1 fruit fly cellular context compared by ENCODE assay signal in genomic region chr3L:14759984-14760626, dm6.
A peak's percentile ranks its signal among the peaks of the same experiment; 100 is the strongest.
TF ChIP-seq lines count a peak whose summit lies in the region.

No protein-coding gene starts in this region.

TF ChIP-seq in whole organism, embryonic, 481 proteins besides CTCF, POLR2A, EP300 and RAD21 (continued from another document):
- TF ChIP-seq klu (GFP tag; IDR thresholded peaks at IDR 0.05; lab: Robert Waterston, UW) (no peak), ranshi (GFP tag; IDR thresholded peaks at IDR 0.05; lab: Robert Waterston, UW) (0 out of 2 replicates have a peak, but pooled peaks have one; percentile 41), CG10979 (tag; optimal IDR thresholded peaks at IDR 0.05; lab: Kevin White, UChicago) (peak; percentile 75), tll (GFP tag; optimal IDR thresholded peaks at IDR 0.05; lab: Kevin White, UChicago) (no peak), shn (GFP tag; optimal IDR thresholded peaks at IDR 0.05; lab: Kevin White, UChicago) (peak; percentile 31), ttk (GFP tag; IDR thresholded peaks at IDR 0.05; lab: Robert Waterston, UW) (peak; percentile 44; the same call in 1 of the 2 replicates), CG2120 (GFP tag; optimal IDR thresholded peaks at IDR 0.05; lab: Kevin White, UChicago) (peak; percentile 83), tup (GFP tag; optimal IDR thresholded peaks at IDR 0.05; lab: Kevin White, UChicago) (no peak), C15 (GFP tag; IDR thresholded peaks at IDR 0.05; lab: Robert Waterston, UW) (no peak), Drgx (GFP tag; IDR thresholded peaks at IDR 0.05; lab: Robert Waterston, UW) (peak; percentile 64; the same call in 1 of the 2 replicates), Dfd (GFP tag; optimal IDR thresholded peaks at IDR 0.05; lab: Kevin White, UChicago) (no peak), CG10267 (tag; optimal IDR thresholded peaks at IDR 0.05; lab: Kevin White, UChicago) (peak; percentile 50), Trl (optimal IDR thresholded peaks at IDR 0.05; lab: Kevin White, UChicago) (peak; percentile 90 to 98), Trl (GFP tag; optimal IDR thresholded peaks at IDR 0.05; lab: Kevin White, UChicago) (peak; percentile 45), ato (GFP tag; IDR thresholded peaks at IDR 0.05; lab: Robert Waterston, UW; ENCODE audit: partially characterized antibody) (peak; percentile 51; the same call in 1 of the 2 replicates), tna (GFP tag; IDR thresholded peaks at IDR 0.05; lab: Robert Waterston, UW; ENCODE audit: partially characterized antibody) (0 out of 2 replicates have a peak, but pooled peaks have one; percentile 18), CHES-1-like (GFP tag; optimal IDR thresholded peaks at IDR 0.05; lab: Kevin White, UChicago) (peak; percentile 36), az2 (GFP tag; optimal IDR thresholded peaks at IDR 0.05; lab: Kevin White, UChicago) (peak; percentile 71), kni (GFP tag; optimal IDR thresholded peaks at IDR 0.05; lab: Kevin White, UChicago) (no peak), CG13424 (tag; optimal IDR thresholded peaks at IDR 0.05; lab: Kevin White, UChicago) (peak; percentile 74), maf-S (GFP tag; optimal IDR thresholded peaks at IDR 0.05; lab: Kevin White, UChicago) (peak; percentile 55), CG11456 (GFP tag; IDR thresholded peaks at IDR 0.05; lab: Robert Waterston, UW) (peak; percentile 76; the same call in 2 of the 3 replicates), HmgZ (tag; optimal IDR thresholded peaks at IDR 0.05; lab: Kevin White, UChicago) (peak; percentile 42), CG11247 (GFP tag; IDR thresholded peaks at IDR 0.05; lab: Robert Waterston, UW) (no peak), CG16779 (GFP tag; IDR thresholded peaks at IDR 0.05; lab: Robert Waterston, UW) (0 out of 2 replicates have a peak, but pooled peaks have one; percentile 56), CG2889 (GFP tag; IDR thresholded peaks at IDR 0.05; lab: Robert Waterston, UW) (no peak), CG4282 (GFP tag; optimal IDR thresholded peaks at IDR 0.05; lab: Kevin White, UChicago) (peak; percentile 29), CG3847 (GFP tag; IDR thresholded peaks at IDR 0.05; lab: Robert Waterston, UW) (peak; percentile 28; the same call in 1 of the 2 replicates), CG16813 (GFP tag; IDR thresholded peaks at IDR 0.05; lab: Robert Waterston, UW; ENCODE audit: partially characterized antibody) (no peak), CG8944 (GFP tag; optimal IDR thresholded peaks at IDR 0.05; lab: Kevin White, UChicago) (peak; percentile 28), vvl (GFP tag; IDR thresholded peaks at IDR 0.05; lab: Robert Waterston, UW) (peak; percentile 60), Chrac-16 (GFP tag; optimal IDR thresholded peaks at IDR 0.05; lab: Kevin White, UChicago) (peak; percentile 65), CG8924 (tag; optimal IDR thresholded peaks at IDR 0.05; lab: Kevin White, UChicago) (peak; percentile 63), dimm (GFP tag; IDR thresholded peaks at IDR 0.05; lab: Robert Waterston, UW) (no peak), CG14667 (GFP tag; IDR thresholded peaks at IDR 0.05; lab: Robert Waterston, UW) (no peak), PHDP (tag; optimal IDR thresholded peaks at IDR 0.05; lab: Kevin White, UChicago) (peak; percentile 81), stwl (tag; optimal IDR thresholded peaks at IDR 0.05; lab: Kevin White, UChicago) (no peak), Xbp1 (GFP tag; optimal IDR thresholded peaks at IDR 0.05; lab: Kevin White, UChicago) (peak; percentile 80), insv (GFP tag; optimal IDR thresholded peaks at IDR 0.05; lab: Kevin White, UChicago) (no peak), Six4 (GFP tag; optimal IDR thresholded peaks at IDR 0.05; lab: Kevin White, UChicago) (peak; percentile 62), CG12942 (GFP tag; optimal IDR thresholded peaks at IDR 0.05; lab: Kevin White, UChicago) (peak; percentile 59), HLH3B (GFP tag; IDR thresholded peaks at IDR 0.05; lab: Robert Waterston, UW) (peak; percentile 65), CG11085 (GFP tag; IDR thresholded peaks at IDR 0.05; lab: Robert Waterston, UW) (peak; percentile 27; the same call in 1 of the 2 replicates), crol (GFP tag; IDR thresholded peaks at IDR 0.05; lab: Robert Waterston, UW) (peak; percentile 99), CG8290 (GFP tag; optimal IDR thresholded peaks at IDR 0.05; lab: Kevin White, UChicago) (peak; percentile 2), CG8290 (tag; optimal IDR thresholded peaks at IDR 0.05; lab: Kevin White, UChicago) (peak in 1 of 2 experiments; percentile 64), CG6683 (GFP tag; optimal IDR thresholded peaks at IDR 0.05; lab: Kevin White, UChicago) (peak; percentile 42), wor (GFP tag; IDR thresholded peaks at IDR 0.05; lab: Robert Waterston, UW) (peak; percentile 43; the same call in 1 of the 2 replicates), phol (tag; optimal IDR thresholded peaks at IDR 0.05; lab: Kevin White, UChicago) (peak; percentile 72), prd (optimal IDR thresholded peaks at IDR 0.05; lab: Kevin White, UChicago) (no peak), prd (GFP tag; IDR thresholded peaks at IDR 0.05; lab: Robert Waterston, UW) (peak; percentile 74), otp (GFP tag; IDR thresholded peaks at IDR 0.05; lab: Robert Waterston, UW) (peak; percentile 33; the same call in 2 of the 3 replicates), H15 (GFP tag; IDR thresholded peaks at IDR 0.05; lab: Robert Waterston, UW) (peak; percentile 14; the same call in 1 of the 3 replicates), CG6765 (GFP tag; optimal IDR thresholded peaks at IDR 0.05; lab: Kevin White, UChicago) (peak; percentile 62), Bteb2 (GFP tag; optimal IDR thresholded peaks at IDR 0.05; lab: Kevin White, UChicago) (peak; percentile 50), CG6791 (GFP tag; IDR thresholded peaks at IDR 0.05; lab: Robert Waterston, UW; ENCODE audit: partially characterized antibody) (0 out of 3 replicates have a peak, but pooled peaks have one; percentile 44), CG12659 (GFP tag; optimal IDR thresholded peaks at IDR 0.05; lab: Kevin White, UChicago) (peak; percentile 73), Nf-YC (tag; optimal IDR thresholded peaks at IDR 0.05; lab: Kevin White, UChicago) (no peak), CG2678 (tag; optimal IDR thresholded peaks at IDR 0.05; lab: Kevin White, UChicago) (peak; percentile 78), HHEX (GFP tag; optimal IDR thresholded peaks at IDR 0.05; lab: Kevin White, UChicago) (no peak), tap (tag; optimal IDR thresholded peaks at IDR 0.05; lab: Kevin White, UChicago) (peak; percentile 9), CG8089 (GFP tag; optimal IDR thresholded peaks at IDR 0.05; lab: Kevin White, UChicago) (peak; percentile 34), hth (optimal IDR thresholded peaks at IDR 0.05; lab: Kevin White, UChicago) (no peak), Fer1 (GFP tag; optimal IDR thresholded peaks at IDR 0.05; lab: Kevin White, UChicago) (peak; percentile 68), D19B (GFP tag; optimal IDR thresholded peaks at IDR 0.05; lab: Kevin White, UChicago) (peak; percentile 1), CG3838 (GFP tag; optimal IDR thresholded peaks at IDR 0.05; lab: Kevin White, UChicago) (no peak), NC2β (GFP tag; optimal IDR thresholded peaks at IDR 0.05; lab: Kevin White, UChicago) (peak; percentile 53), CG11695 (GFP tag; IDR thresholded peaks at IDR 0.05; lab: Robert Waterston, UW) (peak; percentile 60; the same call in 2 of the 3 replicates), CG17186 (GFP tag; optimal IDR thresholded peaks at IDR 0.05; lab: Kevin White, UChicago) (no peak), tgo (GFP tag; IDR thresholded peaks at IDR 0.05; lab: Robert Waterston, UW) (peak; percentile 54; the same call in 2 of the 3 replicates), pho (GFP tag; optimal IDR thresholded peaks at IDR 0.05; lab: Kevin White, UChicago) (peak; percentile 42), Mes4 (GFP tag; optimal IDR thresholded peaks at IDR 0.05; lab: Kevin White, UChicago) (peak; percentile 41), gfzf (GFP tag; optimal IDR thresholded peaks at IDR 0.05; lab: Kevin White, UChicago) (peak; percentile 5), CG11093 (GFP tag; IDR thresholded peaks at IDR 0.05; lab: Robert Waterston, UW) (0 out of 3 replicates have a peak, but pooled peaks have one; percentile 25), HmgD (GFP tag; optimal IDR thresholded peaks at IDR 0.05; lab: Kevin White, UChicago) (no peak), CG3163 (GFP tag; optimal IDR thresholded peaks at IDR 0.05; lab: Kevin White, UChicago) (peak; percentile 71), nom (GFP tag; optimal IDR thresholded peaks at IDR 0.05; lab: Kevin White, UChicago) (no peak), Oaz (GFP tag; IDR thresholded peaks at IDR 0.05; lab: Robert Waterston, UW) (0 out of 2 replicates have a peak, but pooled peaks have one; percentile 19), CG32532 (GFP tag; IDR thresholded peaks at IDR 0.05; lab: Robert Waterston, UW) (peak; percentile 66; the same call in 1 of the 2 replicates), gsb-n (tag; optimal IDR thresholded peaks at IDR 0.05; lab: Kevin White, UChicago) (peak; percentile 70), CG1603 (tag; optimal IDR thresholded peaks at IDR 0.05; lab: Kevin White, UChicago) (peak; percentile 74), sna (GFP tag; IDR thresholded peaks at IDR 0.05; lab: Robert Waterston, UW; ENCODE audit: partially characterized antibody) (peak; percentile 51), CG17912 (GFP tag; optimal IDR thresholded peaks at IDR 0.05; lab: Kevin White, UChicago) (no peak), psq (GFP tag; optimal IDR thresholded peaks at IDR 0.05; lab: Kevin White, UChicago) (no peak), CG17328 (GFP tag; IDR thresholded peaks at IDR 0.05; lab: Robert Waterston, UW) (peak; percentile 69; the same call in 1 of the 2 replicates)
